Fruit fly (Drosophila melanogaster) whole organism, prepupa: Measurements from ENCODE around the gene Spn28Da.
A peak's percentile ranks its signal among the peaks of the same experiment; 100 is the strongest.

Experiments
- Blimp-1 ChIP-seq: fragments of 200-800 bp; sonication (Bioruptor generic); optimal IDR thresholded peaks from 3 replicates; lab custom pipeline; 2017; ENCODE audit warnings: missing biosample characterization, missing genetic modification characterization, mild to moderate bottlenecking, moderate library complexity, missing genetic modification reagents
- CG10631 ChIP-seq: fragments of 200-800 bp; sonication (Bioruptor generic); optimal IDR thresholded peaks from 2 replicates; lab custom pipeline; 2016; ENCODE audit warnings: missing biosample characterization, missing genetic modification characterization
- CG10669 ChIP-seq: fragments of 200-800 bp; sonication (Bioruptor generic); optimal IDR thresholded peaks from 3 replicates; lab custom pipeline; 2018; ENCODE audit warnings: missing biosample characterization, mild to moderate bottlenecking, missing genetic modification characterization, moderate library complexity
- CG11294 ChIP-seq: fragments of 200-800 bp; sonication (Bioruptor generic); IDR thresholded peaks from 2 replicates; pipeline ENCODE4 v1.3.6; 2022; ENCODE audit warnings: missing biosample characterization, missing genetic modification characterization
- CG15336 ChIP-seq: fragments of 200-800 bp; sonication (Bioruptor generic); IDR thresholded peaks from 2 replicates; pipeline ENCODE4 v1.3.6; 2022; ENCODE audit warnings: missing biosample characterization, missing genetic modification characterization
- CG1621 ChIP-seq: fragments of 200-800 bp; sonication (Bioruptor generic); optimal IDR thresholded peaks from 3 replicates; lab custom pipeline; 2018; ENCODE audit warnings: missing biosample characterization, mild to moderate bottlenecking, missing genetic modification characterization
- CG16779 ChIP-seq: fragments of 200-800 bp; sonication (Bioruptor generic); optimal IDR thresholded peaks from 3 replicates; lab custom pipeline; 2017; ENCODE audit warnings: missing biosample characterization, mild to moderate bottlenecking, missing genetic modification characterization
- CG3032 ChIP-seq: fragments of 200-800 bp; optimal IDR thresholded peaks from 2 replicates; lab custom pipeline; 2019; ENCODE audit warnings: missing biosample characterization, mild to moderate bottlenecking, missing genetic modification characterization, moderate library complexity
- CG31627 ChIP-seq: fragments of 200-800 bp; sonication (Bioruptor generic); optimal IDR thresholded peaks from 3 replicates; lab custom pipeline; 2016; ENCODE audit warnings: missing biosample characterization, missing genetic modification characterization
- CG32006 ChIP-seq: fragments of 200-800 bp; sonication (Bioruptor generic); optimal IDR thresholded peaks from 3 replicates; lab custom pipeline; 2017; ENCODE audit warnings: missing biosample characterization, mild to moderate bottlenecking, missing genetic modification characterization
- CG34406 ChIP-seq: fragments of 200-800 bp; sonication (Bioruptor generic); optimal IDR thresholded peaks from 3 replicates; lab custom pipeline; 2016; ENCODE audit warnings: missing biosample characterization, missing genetic modification characterization
- CG6276 ChIP-seq: fragments of 200-800 bp; sonication (Bioruptor generic); optimal IDR thresholded peaks from 2 replicates; lab custom pipeline; 2017; ENCODE audit warnings: missing biosample characterization, mild to moderate bottlenecking, missing genetic modification characterization
- CG6792 ChIP-seq: fragments of 200-800 bp; sonication (Bioruptor generic); optimal IDR thresholded peaks from 3 replicates; lab custom pipeline; 2016; ENCODE audit warnings: missing biosample characterization, missing genetic modification characterization
- CG6808 ChIP-seq: fragments of 200-800 bp; sonication (Bioruptor generic); optimal IDR thresholded peaks from 3 replicates; lab custom pipeline; 2017; ENCODE audit warnings: missing biosample characterization, missing genetic modification characterization, mild to moderate bottlenecking, moderate library complexity, missing genetic modification reagents
- CG6854 ChIP-seq: fragments of 200-800 bp; sonication (Bioruptor generic); optimal IDR thresholded peaks from 2 replicates; lab custom pipeline; 2017; ENCODE audit warnings: missing biosample characterization, mild to moderate bottlenecking, missing genetic modification characterization
- CG7368 ChIP-seq: fragments of 200-800 bp; sonication (Bioruptor generic); optimal IDR thresholded peaks from 3 replicates; lab custom pipeline; 2016; ENCODE audit warnings: missing biosample characterization, missing genetic modification characterization
- CG8119 ChIP-seq: fragments of 200-800 bp; sonication (Bioruptor generic); IDR thresholded peaks from 3 replicates; pipeline ENCODE4 v1.3.6; 2022; ENCODE audit warnings: missing biosample characterization, missing genetic modification characterization
- CG8319 ChIP-seq: fragments of 200-800 bp; sonication (Bioruptor generic); optimal IDR thresholded peaks from 3 replicates; lab custom pipeline; 2016; ENCODE audit warnings: missing biosample characterization, missing genetic modification characterization
- CG8632 ChIP-seq: fragments of 200-800 bp; sonication (Bioruptor generic); optimal IDR thresholded peaks from 3 replicates; lab custom pipeline; 2016; ENCODE audit warnings: missing biosample characterization, missing genetic modification characterization
- CG9139 ChIP-seq: fragments of 200-800 bp; sonication (Bioruptor generic); optimal IDR thresholded peaks from 3 replicates; lab custom pipeline; 2017; ENCODE audit warnings: missing biosample characterization, mild to moderate bottlenecking, missing genetic modification characterization
- Eip75B ChIP-seq: fragments of 200-800 bp; sonication (Bioruptor generic); optimal IDR thresholded peaks from 3 replicates; lab custom pipeline; 2016; ENCODE audit warnings: missing biosample characterization, missing genetic modification characterization
- Eip93F ChIP-seq: fragments of 200-800 bp; sonication (Bioruptor generic); optimal IDR thresholded peaks from 2 replicates; lab custom pipeline; 2016; ENCODE audit warnings: missing biosample characterization, mild to moderate bottlenecking, missing genetic modification characterization
- Ets96B ChIP-seq: fragments of 200-800 bp; optimal IDR thresholded peaks from 2 replicates; lab custom pipeline; 2019; ENCODE audit warnings: missing biosample characterization, mild to moderate bottlenecking, missing genetic modification characterization, moderate library complexity
- Gug ChIP-seq: fragments of 200-800 bp; sonication (Bioruptor generic); IDR thresholded peaks from 2 replicates; pipeline ENCODE4 v1.3.6; 2022; ENCODE audit warnings: missing biosample characterization, missing genetic modification characterization
- Hr38 ChIP-seq: sonication (Bioruptor generic); optimal IDR thresholded peaks from 2 replicates; lab custom pipeline; 2016; ENCODE audit warnings: missing biosample characterization, missing genetic modification characterization
- Lpt ChIP-seq: fragments of 200-800 bp; sonication (Bioruptor generic); optimal IDR thresholded peaks from 3 replicates; lab custom pipeline; 2016; ENCODE audit warnings: missing biosample characterization, missing genetic modification characterization
- Met ChIP-seq: fragments of 200-800 bp; sonication (Bioruptor generic); optimal IDR thresholded peaks from 3 replicates; lab custom pipeline; 2016; ENCODE audit warnings: missing biosample characterization, missing genetic modification characterization
- Smox ChIP-seq: fragments of 200-800 bp; sonication (Bioruptor generic); optimal IDR thresholded peaks from 3 replicates; lab custom pipeline; 2016; ENCODE audit warnings: missing biosample characterization, missing genetic modification characterization
- Sox102F ChIP-seq: fragments of 200-800 bp; sonication (Bioruptor generic); optimal IDR thresholded peaks from 2 replicates; lab custom pipeline; 2016; ENCODE audit warnings: missing biosample characterization, mild to moderate bottlenecking, missing genetic modification characterization
- achi ChIP-seq: fragments of 200-800 bp; sonication (Bioruptor generic); optimal IDR thresholded peaks from 3 replicates; lab custom pipeline; 2016; ENCODE audit warnings: missing biosample characterization, missing genetic modification characterization
- acj6 ChIP-seq: fragments of 200-800 bp; sonication (Bioruptor generic); optimal IDR thresholded peaks from 3 replicates; lab custom pipeline; 2016; ENCODE audit warnings: missing biosample characterization, missing genetic modification characterization
- cyc ChIP-seq: fragments of 200-800 bp; sonication (Bioruptor generic); optimal IDR thresholded peaks from 3 replicates; lab custom pipeline; 2016; ENCODE audit warnings: missing biosample characterization, missing genetic modification characterization
- dsx ChIP-seq: fragments of 200-800 bp; optimal IDR thresholded peaks from 3 replicates; lab custom pipeline; 2019; ENCODE audit warnings: missing biosample characterization, mild to moderate bottlenecking, missing genetic modification characterization, moderate library complexity; ENCODE audit not compliant: poor library complexity, severe bottlenecking
- eg ChIP-seq: fragments of 200-800 bp; sonication (Bioruptor generic); IDR thresholded peaks from 3 replicates; pipeline ENCODE4 v1.3.6; 2022; ENCODE audit warnings: missing biosample characterization, missing genetic modification characterization
- esn ChIP-seq: fragments of 200-800 bp; sonication (Bioruptor generic); optimal IDR thresholded peaks from 2 replicates; lab custom pipeline; 2016; ENCODE audit warnings: missing biosample characterization, mild to moderate bottlenecking, missing genetic modification characterization, moderate library complexity
- fd59A ChIP-seq: fragments of 200-800 bp; sonication (Bioruptor generic); optimal IDR thresholded peaks from 2 replicates; lab custom pipeline; 2017; ENCODE audit warnings: missing biosample characterization, mild to moderate bottlenecking, missing genetic modification characterization, missing genetic modification reagents
- fkh ChIP-seq: fragments of 200-800 bp; sonication (Bioruptor generic); optimal IDR thresholded peaks from 3 replicates; lab custom pipeline; 2017; ENCODE audit warnings: missing biosample characterization, mild to moderate bottlenecking, missing genetic modification characterization, moderate library complexity
- lz ChIP-seq: fragments of 200-800 bp; sonication (Bioruptor generic); optimal IDR thresholded peaks from 3 replicates; lab custom pipeline; 2016; ENCODE audit warnings: missing biosample characterization, missing genetic modification characterization
- net ChIP-seq: fragments of 200-800 bp; sonication (Bioruptor generic); optimal IDR thresholded peaks from 3 replicates; lab custom pipeline; 2016; ENCODE audit warnings: missing biosample characterization, missing genetic modification characterization
- pdm3 ChIP-seq: fragments of 200-800 bp; sonication (Bioruptor generic); optimal IDR thresholded peaks from 3 replicates; lab custom pipeline; 2016; ENCODE audit warnings: missing biosample characterization, missing genetic modification characterization
- salr ChIP-seq, 2 experiments: fragments of 200-800 bp; sonication (Bioruptor generic); optimal IDR thresholded peaks; 3 replicates each; lab custom pipeline; 2016 to 2018; ENCODE audit warnings: missing biosample characterization in 2 of 2, missing genetic modification characterization in 2 of 2, mild to moderate bottlenecking in 1 of 2
- spab ChIP-seq: fragments of 200-800 bp; sonication (Bioruptor generic); optimal IDR thresholded peaks from 2 replicates; lab custom pipeline; 2017; ENCODE audit warnings: missing biosample characterization, mild to moderate bottlenecking, missing genetic modification characterization, missing genetic modification reagents
- ss ChIP-seq, 2 experiments: fragments of 200-800 bp; sonication (Bioruptor generic); optimal IDR thresholded peaks; 2 replicates in 1 of 2; 3 replicates in 1 of 2; lab custom pipeline; 2017 to 2018; ENCODE audit warnings: mild to moderate bottlenecking in 2 of 2, missing biosample characterization in 2 of 2, missing genetic modification characterization in 2 of 2, moderate library complexity in 1 of 2
- svp ChIP-seq: fragments of 200-800 bp; sonication (Bioruptor generic); peaks from one replicate; lab custom pipeline; 2016; ENCODE audit warnings: missing biosample characterization, missing genetic modification characterization

Spn28Da gene

dm6 chr2L:7911209-7911859 is 22.4 kb upstream of the Spn28Da start (continued):
- peak; percentile 99 for TF ChIP-seq dsx (GFP tag; lab: Kevin White, UChicago)
- peak; percentile 50 for TF ChIP-seq acj6 (GFP tag; lab: Kevin White, UChicago)
- TF ChIP-seq ss (GFP tag; optimal IDR thresholded peaks at IDR 0.05; lab: Kevin White, UChicago): peak; percentile 42 to 46
- TF ChIP-seq Lpt: no peak
- peak; percentile 43 for TF ChIP-seq esn (GFP tag; lab: Kevin White, UChicago)
- peak; percentile 53 for TF ChIP-seq Sox102F (GFP tag; lab: Kevin White, UChicago)
- TF ChIP-seq net: no peak
- TF ChIP-seq lz (GFP tag; lab: Kevin White, UChicago): peak; percentile 43
- TF ChIP-seq salr (GFP tag; optimal IDR thresholded peaks at IDR 0.05; lab: Kevin White, UChicago): no peak
- TF ChIP-seq CG31627 (GFP tag; lab: Kevin White, UChicago): peak; percentile 56
- TF ChIP-seq CG15336 (GFP tag; lab: Robert Waterston, UW): no peak
- peak; percentile 64 for TF ChIP-seq Ets96B (tag; lab: Kevin White, UChicago)
- TF ChIP-seq svp (GFP tag; lab: Kevin White, UChicago): peak; percentile 76
- TF ChIP-seq CG10631 (GFP tag; lab: Kevin White, UChicago): peak; percentile 41
- no peak for TF ChIP-seq fkh (GFP tag; lab: Kevin White, UChicago)
- TF ChIP-seq Gug: no peak
- TF ChIP-seq CG10669: peak; percentile 6
- 0 out of 3 replicates have a peak, but pooled peaks have one; percentile 26 for TF ChIP-seq CG8119 (GFP tag; lab: Robert Waterston, UW)
- TF ChIP-seq CG8632 (GFP tag; lab: Kevin White, UChicago): peak; percentile 33
- TF ChIP-seq CG3032 (tag; lab: Kevin White, UChicago): peak; percentile 16
- TF ChIP-seq CG1621 (tag; lab: Kevin White, UChicago): peak; percentile 58
- TF ChIP-seq eg (GFP tag; lab: Robert Waterston, UW): no peak
- no peak for TF ChIP-seq CG11294 (GFP tag; lab: Robert Waterston, UW)
- no peak for TF ChIP-seq CG9139 (GFP tag; lab: Kevin White, UChicago)
- TF ChIP-seq Met (GFP tag; lab: Kevin White, UChicago): peak; percentile 83
- TF ChIP-seq, all 60 proteins: peak for 31

DNA sequence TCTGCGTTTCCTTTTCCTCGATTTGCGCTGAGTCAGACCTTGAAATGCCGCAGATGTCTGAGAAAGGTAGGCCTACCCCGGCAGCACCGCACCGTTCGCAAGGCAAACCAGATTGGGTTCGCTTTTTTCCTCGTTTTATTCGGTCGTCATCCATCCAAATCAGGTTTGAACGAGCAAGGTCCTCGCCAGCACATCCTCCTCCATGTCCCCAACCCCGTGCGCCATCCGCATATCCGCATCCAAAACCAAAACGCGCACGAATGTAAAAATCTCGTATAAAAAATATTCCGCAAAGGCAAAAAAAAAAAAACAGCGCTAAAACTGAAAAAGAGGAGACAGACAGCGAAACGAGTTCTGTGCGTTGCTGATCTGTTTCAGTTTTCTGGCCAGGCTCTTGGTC is 20.9 kb upstream of the Spn28Da start:
- peak; percentile 28 for TF ChIP-seq CG34406
- TF ChIP-seq CG8632 (GFP tag; lab: Kevin White, UChicago): peak; percentile 9
- TF ChIP-seq cyc (GFP tag; lab: Kevin White, UChicago): no peak
- peak; percentile 43 for TF ChIP-seq Ets96B (tag; lab: Kevin White, UChicago)
- peak; percentile 32 for TF ChIP-seq CG6276 (GFP tag; lab: Kevin White, UChicago)
- TF ChIP-seq CG15336 (GFP tag; lab: Robert Waterston, UW): no peak; the same call in 1 of the 2 replicates
- no peak for TF ChIP-seq CG3032 (tag; lab: Kevin White, UChicago)
- TF ChIP-seq achi (GFP tag; lab: Kevin White, UChicago): peak; percentile 6
- peak; percentile 39 for TF ChIP-seq CG10669
- peak; percentile 1 for TF ChIP-seq spab (GFP tag; lab: Kevin White, UChicago)
- TF ChIP-seq CG1621 (tag; lab: Kevin White, UChicago): peak; percentile 48
- peak; percentile 73 for TF ChIP-seq dsx (GFP tag; lab: Kevin White, UChicago)
- no peak for TF ChIP-seq fkh (GFP tag; lab: Kevin White, UChicago)
- peak; percentile 65 for TF ChIP-seq CG9139 (GFP tag; lab: Kevin White, UChicago)
- no peak for TF ChIP-seq pdm3
- TF ChIP-seq eg (GFP tag; lab: Robert Waterston, UW): peak; percentile 44; the same call in 2 of the 3 replicates
- peak; percentile 47 for TF ChIP-seq CG16779 (tag; lab: Kevin White, UChicago)
- TF ChIP-seq Gug: 0 out of 2 replicates have a peak, but pooled peaks have one; percentile 11
- TF ChIP-seq lz (GFP tag; lab: Kevin White, UChicago): no peak
- no peak for TF ChIP-seq CG10631 (GFP tag; lab: Kevin White, UChicago)
- TF ChIP-seq CG11294 (GFP tag; lab: Robert Waterston, UW): no peak
- TF ChIP-seq ss (GFP tag; optimal IDR thresholded peaks at IDR 0.05; lab: Kevin White, UChicago): peak; percentile 70 to 86
- TF ChIP-seq Met (GFP tag; lab: Kevin White, UChicago): no peak
- no peak for TF ChIP-seq Sox102F (GFP tag; lab: Kevin White, UChicago)
- peak; percentile 46 for TF ChIP-seq Eip75B (GFP tag; lab: Kevin White, UChicago)
- TF ChIP-seq CG6808 (GFP tag; lab: Kevin White, UChicago): peak; percentile 39
- TF ChIP-seq CG32006 (GFP tag; lab: Kevin White, UChicago): no peak
- TF ChIP-seq Smox (GFP tag; lab: Kevin White, UChicago): no peak
- TF ChIP-seq CG8119 (GFP tag; lab: Robert Waterston, UW): 0 out of 3 replicates have a peak, but pooled peaks have one; percentile 42
- TF ChIP-seq CG6792: no peak
- TF ChIP-seq acj6 (GFP tag; lab: Kevin White, UChicago): no peak
- TF ChIP-seq Blimp-1 (GFP tag; lab: Kevin White, UChicago): peak; percentile 23
- TF ChIP-seq Hr38 (GFP tag; lab: Kevin White, UChicago): no peak
- no peak for TF ChIP-seq CG8319
- no peak for TF ChIP-seq CG6854 (GFP tag; lab: Kevin White, UChicago)
- TF ChIP-seq CG7368 (GFP tag; lab: Kevin White, UChicago): peak; percentile 25
- peak; percentile 20 for TF ChIP-seq fd59A (GFP tag; lab: Kevin White, UChicago)
- TF ChIP-seq Eip93F (GFP tag; lab: Kevin White, UChicago): peak; percentile 45
